Worm (Caenorhabditis elegans) whole organism, L2 larva: ENCODE results near the gene cyp-33E1.

Experiments
- C34F6.9 ChIP-seq: fragments of 150-350 bp; optimal IDR thresholded peaks from 2 replicates; lab custom pipeline; 2014; ENCODE audit warnings: missing biosample characterization, missing genetic modification characterization
- blmp-1 ChIP-seq: sonication (generic microtip); optimal IDR thresholded peaks from 2 replicates; lab custom pipeline; 2017; ENCODE audit warnings: missing genetic modification characterization, mild to moderate bottlenecking, missing compliant biosample characterization, antibody characterized with exemption, moderate library complexity; ENCODE audit not compliant: insufficient read depth
- elt-3 ChIP-seq: sonication (generic microtip); optimal IDR thresholded peaks from 2 replicates; lab custom pipeline; 2017; ENCODE audit warnings: missing biosample characterization, missing genetic modification characterization
- lin-11 ChIP-seq: fragments of 150-350 bp; sonication (generic microtip); optimal IDR thresholded peaks from 2 replicates; lab custom pipeline; 2014; ENCODE audit warnings: missing biosample characterization, missing genetic modification characterization, inconsistent platforms, mixed read lengths
- mbf-1 ChIP-seq: sonication (generic microtip); optimal IDR thresholded peaks from 2 replicates; lab custom pipeline; 2017; ENCODE audit warnings: missing biosample characterization, missing genetic modification characterization
- snpc-4 ChIP-seq: fragments of 150-350 bp; optimal IDR thresholded peaks from 2 replicates; lab custom pipeline; 2014; ENCODE audit warnings: missing biosample characterization, missing genetic modification characterization
- zag-1 ChIP-seq: fragments of 150-350 bp; optimal IDR thresholded peaks from 2 replicates; lab custom pipeline; 2014; ENCODE audit warnings: missing biosample characterization, missing genetic modification characterization

ce11 chrIV:8630243-8630642 is 18.2 kb downstream of the cyp-33E1 start:
- TF ChIP-seq C34F6.9 (no peak), mbf-1 (tag; lab: Kevin White, UChicago) (no peak), lin-11 (tag; lab: Kevin White, UChicago) (no peak), blmp-1 (tag; lab: Kevin White, UChicago) (no peak), snpc-4 (tag; lab: Kevin White, UChicago) (no peak), elt-3 (tag; lab: Kevin White, UChicago) (no peak), zag-1 (no peak)
